Fruit fly (Drosophila melanogaster) whole organism: Measurements from ENCODE around the gene pira.

ENCODE experiments used
- CG8478 ChIP-seq: fragments of >200 bp; optimal IDR thresholded peaks from 2 replicates; lab custom pipeline; 2018; ENCODE audit warnings: inconsistent platforms
- Dll ChIP-seq: fragments of >200 bp; optimal IDR thresholded peaks from 2 replicates; lab custom pipeline; 2017
- EcR ChIP-seq, 2 experiments: fragments of >200 bp; optimal IDR thresholded peaks; 2 replicates each; lab custom pipeline; 2017; ENCODE audit warnings: missing biosample characterization in 2 of 2, missing genetic modification characterization in 2 of 2, missing genetic modification reagents in 2 of 2
- pan ChIP-seq: fragments of >200 bp; optimal IDR thresholded peaks from 2 replicates; lab custom pipeline; 2017
- psq ChIP-seq: fragments of >200 bp; optimal IDR thresholded peaks from 2 replicates; lab custom pipeline; 2017
- usp ChIP-seq: fragments of >200 bp; optimal IDR thresholded peaks from 2 replicates; lab custom pipeline; 2017; ENCODE audit warnings: missing biosample characterization, missing genetic modification characterization, mixed read lengths

pira gene

DNA sequence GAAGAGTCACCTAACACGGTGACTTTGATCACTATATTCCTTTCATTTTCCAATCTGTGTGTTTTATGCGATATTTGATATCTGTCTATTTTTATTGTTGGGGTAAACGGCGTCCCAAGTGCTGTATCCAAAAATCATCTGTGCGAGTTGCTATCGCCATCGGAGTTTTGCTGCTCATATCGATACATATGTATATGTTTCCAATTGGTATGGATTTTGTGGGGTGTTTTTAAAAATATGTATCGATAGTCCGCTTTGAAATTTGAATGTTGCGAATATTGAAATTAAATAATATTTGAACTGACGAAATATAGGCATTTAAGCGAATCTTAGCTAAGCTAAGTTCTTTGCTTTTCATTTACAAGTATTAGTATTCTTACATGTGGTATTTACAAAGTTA, at the start of gene pira:
TSS of gene pira (minus strand) at position 145 of the 400 bp plus-strand sequence.
- TF ChIP-seq CG8478 = no peak
- TF ChIP-seq usp (GFP tag; lab: Kevin White, UChicago) = no peak
- TF ChIP-seq pan (lab: Kevin White, UChicago) = no peak
- TF ChIP-seq EcR (GFP tag; optimal IDR thresholded peaks at IDR 0.05; lab: Kevin White, UChicago) = no peak
- no peak for TF ChIP-seq psq (lab: Kevin White, UChicago)
- TF ChIP-seq Dll = no peak

- TF ChIP-seq Dll = no peak
- TF ChIP-seq usp (GFP tag; lab: Kevin White, UChicago) = no peak
- TF ChIP-seq pan (lab: Kevin White, UChicago) = no peak
- no peak for TF ChIP-seq CG8478
- no peak for TF ChIP-seq EcR (GFP tag; optimal IDR thresholded peaks at IDR 0.05; lab: Kevin White, UChicago)
- no peak for TF ChIP-seq psq (lab: Kevin White, UChicago)
Measured at dm6 chrX:12801357-12801756, 37.9 kb upstream of the pira start, which contains the start of gene Nep6. TSS of gene Nep6 (plus strand) at chrX:12801661.

- no peak for TF ChIP-seq psq (lab: Kevin White, UChicago)
- no peak for TF ChIP-seq usp (GFP tag; lab: Kevin White, UChicago)
- no peak for TF ChIP-seq Dll
- no peak for TF ChIP-seq CG8478
- no peak for TF ChIP-seq EcR (GFP tag; optimal IDR thresholded peaks at IDR 0.05; lab: Kevin White, UChicago)
- no peak for TF ChIP-seq pan (lab: Kevin White, UChicago)
Measured at dm6 chrX:12784690-12785441, 21.5 kb upstream of the pira start, which contains the start of gene CG32647. TSS of gene CG32647 (minus strand) at chrX:12784958.

- no peak for TF ChIP-seq usp (GFP tag; lab: Kevin White, UChicago)
- TF ChIP-seq pan (lab: Kevin White, UChicago) = no peak
- no peak for TF ChIP-seq Dll
- no peak for TF ChIP-seq CG8478
- TF ChIP-seq EcR (GFP tag; optimal IDR thresholded peaks at IDR 0.05; lab: Kevin White, UChicago) = no peak
- TF ChIP-seq psq (lab: Kevin White, UChicago) = no peak
Measured at dm6 chrX:12777763-12778408, 14.5 kb upstream of the pira start.

DNA sequence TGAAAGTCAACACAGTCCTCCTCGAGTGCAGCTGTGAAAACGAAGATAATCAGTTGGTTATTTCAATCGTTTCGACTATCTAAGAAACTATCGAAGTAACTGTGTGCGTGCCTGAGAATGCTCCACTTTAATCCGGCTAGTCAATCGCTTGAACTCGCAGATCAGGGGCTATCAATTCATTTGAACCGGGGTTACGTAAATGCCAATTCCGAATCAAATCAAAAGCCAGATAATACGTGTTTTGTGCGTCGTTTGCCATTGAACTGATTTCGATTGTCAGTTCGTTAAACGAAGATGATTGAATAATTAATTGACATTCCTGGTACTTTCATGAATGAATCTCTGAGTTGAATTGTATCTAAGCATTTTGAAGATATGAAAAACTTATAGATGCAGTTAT, 13.8 kb upstream of the pira start:
- no peak for TF ChIP-seq pan (lab: Kevin White, UChicago)
- no peak for TF ChIP-seq psq (lab: Kevin White, UChicago)
- TF ChIP-seq EcR (GFP tag; optimal IDR thresholded peaks at IDR 0.05; lab: Kevin White, UChicago) = no peak
- no peak for TF ChIP-seq usp (GFP tag; lab: Kevin White, UChicago)
- no peak for TF ChIP-seq Dll
- no peak for TF ChIP-seq CG8478

DNA sequence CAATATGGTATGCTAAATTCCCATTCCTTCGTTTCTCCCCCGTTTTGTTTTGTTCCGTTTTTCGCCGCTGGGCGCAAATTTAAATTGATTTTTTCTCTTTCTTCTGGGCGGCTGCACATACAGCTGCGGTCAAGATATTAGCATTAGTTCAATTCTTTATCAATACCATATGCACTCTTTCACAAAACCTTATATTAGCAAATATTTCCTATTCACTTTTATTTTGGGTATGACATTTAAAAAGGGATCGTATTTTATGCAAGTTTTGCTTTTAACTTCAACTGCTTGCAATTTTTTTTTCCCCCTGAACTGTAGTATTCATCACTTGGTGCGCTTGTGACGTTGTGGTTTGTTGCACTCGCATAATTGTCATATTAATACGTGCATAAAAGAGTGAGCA, 2.9 kb upstream of the pira start:
- no peak for TF ChIP-seq EcR (GFP tag; optimal IDR thresholded peaks at IDR 0.05; lab: Kevin White, UChicago)
- no peak for TF ChIP-seq Dll
- no peak for TF ChIP-seq usp (GFP tag; lab: Kevin White, UChicago)
- TF ChIP-seq CG8478 = no peak

dm6 chrX:12765736-12766135, 2.3 kb upstream of the pira start:
- TF ChIP-seq Dll (no peak), psq (lab: Kevin White, UChicago) (no peak), EcR (GFP tag; optimal IDR thresholded peaks at IDR 0.05; lab: Kevin White, UChicago) (no peak), CG8478 (no peak), pan (lab: Kevin White, UChicago) (no peak), usp (GFP tag; lab: Kevin White, UChicago) (no peak)

dm6 chrX:12765076-12765475, 1.7 kb upstream of the pira start, which contains the start of gene Agpat1:
TSS of gene Agpat1 (plus strand) at chrX:12765266.
- TF ChIP-seq usp (GFP tag; lab: Kevin White, UChicago) = no peak
- TF ChIP-seq EcR (GFP tag; optimal IDR thresholded peaks at IDR 0.05; lab: Kevin White, UChicago) = no peak
- TF ChIP-seq psq (lab: Kevin White, UChicago) = no peak
- TF ChIP-seq CG8478 = no peak
- TF ChIP-seq pan (lab: Kevin White, UChicago) = no peak

DNA sequence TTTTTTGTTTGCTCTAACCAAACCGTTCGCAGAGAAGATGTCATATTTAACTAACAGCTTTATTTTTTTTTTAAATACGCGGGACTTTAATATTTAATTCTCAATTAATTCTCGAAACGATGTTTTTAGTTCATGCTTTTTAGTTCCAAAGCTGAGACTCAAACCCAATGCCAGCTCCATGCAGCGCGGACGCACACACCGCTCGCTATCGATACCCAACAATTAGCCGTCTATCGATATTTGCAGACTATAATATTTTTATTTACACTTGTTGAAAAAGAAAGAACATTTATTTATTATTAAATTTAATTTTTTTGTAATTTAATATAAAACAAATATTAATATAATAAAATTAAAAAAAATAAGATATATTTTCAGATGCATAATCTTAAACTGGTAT, 1.2 kb upstream of the pira start:
- TF ChIP-seq EcR (GFP tag; optimal IDR thresholded peaks at IDR 0.05; lab: Kevin White, UChicago) (no peak), psq (lab: Kevin White, UChicago) (no peak), CG8478 (no peak), Dll (no peak), usp (GFP tag; lab: Kevin White, UChicago) (no peak), pan (lab: Kevin White, UChicago) (no peak)

- TF ChIP-seq CG8478 (no peak), pan (lab: Kevin White, UChicago) (peak; percentile 37)
Measured at dm6 chrX:12760466-12761133, 2.8 kb downstream of the pira start, which contains the start of gene Paics. TSS of gene Paics (minus strand) at chrX:12760617.

DNA sequence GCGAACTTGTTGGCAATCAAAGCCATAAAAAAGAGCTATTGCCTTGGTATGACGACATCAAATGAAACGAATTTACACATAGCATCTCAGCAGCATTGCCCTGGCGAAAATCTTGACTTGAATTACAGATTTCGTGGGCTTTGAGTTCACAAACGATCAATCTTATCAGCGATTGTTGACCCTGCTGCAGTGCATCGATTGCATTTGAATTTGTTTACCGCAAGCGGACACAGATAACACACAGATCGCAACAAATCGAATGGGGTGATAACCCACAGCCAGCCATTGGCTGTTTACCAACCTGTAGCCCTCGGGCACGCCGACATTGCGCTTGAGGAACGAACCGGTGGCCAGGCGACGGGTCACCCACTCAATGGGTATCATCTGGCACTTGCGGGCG, 4.2 kb downstream of the pira start:
- no peak for TF ChIP-seq psq (lab: Kevin White, UChicago)

- TF ChIP-seq psq (lab: Kevin White, UChicago) (no peak), CG8478 (no peak), usp (GFP tag; lab: Kevin White, UChicago) (no peak), Dll (no peak), pan (lab: Kevin White, UChicago) (no peak), EcR (GFP tag; optimal IDR thresholded peaks at IDR 0.05; lab: Kevin White, UChicago) (no peak)
Measured at dm6 chrX:12757075-12757474, 6.3 kb downstream of the pira start.
